Fruit fly (Drosophila melanogaster) whole organism, embryonic: ENCODE measurements around the gene CG9672.

Experiments
- Atf3 ChIP-seq: fragments of 200-800 bp; sonication (Bioruptor generic); optimal IDR thresholded peaks from 3 replicates; lab custom pipeline; 2016; ENCODE audit warnings: missing biosample characterization, missing genetic modification characterization
- CG10267 ChIP-seq: fragments of 200-800 bp; sonication (Bioruptor generic); optimal IDR thresholded peaks from 2 replicates; lab custom pipeline; 2018; ENCODE audit warnings: missing biosample characterization, mild to moderate bottlenecking, missing genetic modification characterization, moderate library complexity
- CG12219 ChIP-seq: fragments of 200-800 bp; sonication (Bioruptor generic); optimal IDR thresholded peaks from 3 replicates; lab custom pipeline; 2018; ENCODE audit warnings: missing biosample characterization, mild to moderate bottlenecking, missing genetic modification characterization
- CG12236 ChIP-seq: fragments of 200-800 bp; sonication (Bioruptor generic); optimal IDR thresholded peaks from 2 replicates; lab custom pipeline; 2016; ENCODE audit warnings: missing biosample characterization, missing genetic modification characterization
- CG12391 ChIP-seq: fragments of 200-800 bp; sonication (Bioruptor generic); optimal IDR thresholded peaks from 3 replicates; lab custom pipeline; 2018; ENCODE audit warnings: missing biosample characterization, mild to moderate bottlenecking, missing genetic modification characterization, moderate library complexity
- CG15696 ChIP-seq: fragments of 200-800 bp; sonication (Bioruptor generic); optimal IDR thresholded peaks from 2 replicates; lab custom pipeline; 2019; ENCODE audit warnings: missing biosample characterization, mild to moderate bottlenecking, missing genetic modification characterization, moderate library complexity
- CG17359 ChIP-seq: fragments of 200-800 bp; sonication (Bioruptor generic); optimal IDR thresholded peaks from 3 replicates; lab custom pipeline; 2018; ENCODE audit warnings: missing biosample characterization, mild to moderate bottlenecking, missing genetic modification characterization, moderate library complexity
- CG2116 ChIP-seq: fragments of 200-800 bp; sonication (Bioruptor generic); optimal IDR thresholded peaks from 3 replicates; lab custom pipeline; 2018; ENCODE audit warnings: missing biosample characterization, mild to moderate bottlenecking, missing genetic modification characterization
- CG2120 ChIP-seq: fragments of 200-800 bp; sonication (Bioruptor generic); optimal IDR thresholded peaks from 3 replicates; lab custom pipeline; 2016; ENCODE audit warnings: missing biosample characterization, missing genetic modification characterization
- CG31365 ChIP-seq: fragments of 200-800 bp; sonication (Bioruptor generic); optimal IDR thresholded peaks from 2 replicates; lab custom pipeline; 2018; ENCODE audit warnings: missing biosample characterization, mild to moderate bottlenecking, missing genetic modification characterization
- CG34376 ChIP-seq: fragments of 200-800 bp; sonication (Bioruptor generic); optimal IDR thresholded peaks from 2 replicates; lab custom pipeline; 2018; ENCODE audit warnings: missing biosample characterization, mild to moderate bottlenecking, missing genetic modification characterization
- CG4404 ChIP-seq: fragments of 200-800 bp; sonication (Bioruptor generic); IDR thresholded peaks from 2 replicates; pipeline ENCODE4 v1.3.6; 2022; ENCODE audit warnings: missing biosample characterization, missing genetic modification characterization
- CG4707 ChIP-seq: fragments of 200-800 bp; sonication (Bioruptor generic); optimal IDR thresholded peaks from 2 replicates; lab custom pipeline; 2018; ENCODE audit warnings: missing biosample characterization, mild to moderate bottlenecking, missing genetic modification characterization, moderate library complexity
- CG5245 ChIP-seq: fragments of 200-800 bp; sonication (Bioruptor generic); optimal IDR thresholded peaks from 3 replicates; lab custom pipeline; 2016; ENCODE audit warnings: missing biosample characterization, missing genetic modification characterization
- CG7839 ChIP-seq: fragments of 200-800 bp; sonication (Bioruptor generic); optimal IDR thresholded peaks from 3 replicates; lab custom pipeline; 2018; ENCODE audit warnings: missing biosample characterization, mild to moderate bottlenecking, missing genetic modification characterization, moderate library complexity
- CG8478 ChIP-seq: fragments of >200 bp; optimal IDR thresholded peaks from 2 replicates; lab custom pipeline; 2018
- CG8765 ChIP-seq: fragments of 200-800 bp; sonication (Bioruptor generic); IDR thresholded peaks from 2 replicates; pipeline ENCODE4 v1.3.6; 2022; ENCODE audit warnings: missing biosample characterization, missing genetic modification characterization
- CHES-1-like ChIP-seq: fragments of 200-800 bp; sonication (Bioruptor generic); optimal IDR thresholded peaks from 2 replicates; lab custom pipeline; 2016; ENCODE audit warnings: missing biosample characterization, missing genetic modification characterization
- Dek ChIP-seq: fragments of 200-800 bp; sonication (Bioruptor generic); optimal IDR thresholded peaks from 3 replicates; lab custom pipeline; 2019; ENCODE audit warnings: missing biosample characterization, mild to moderate bottlenecking, missing genetic modification characterization, moderate library complexity
- Hr39 ChIP-seq: fragments of >200 bp; optimal IDR thresholded peaks from 2 replicates; lab custom pipeline; 2017
- Kr ChIP-seq: fragments of 200-800 bp; sonication (Bioruptor generic); optimal IDR thresholded peaks from 2 replicates; lab custom pipeline; 2017; ENCODE audit warnings: missing biosample characterization, mild to moderate bottlenecking, missing genetic modification characterization
- MTF-1 ChIP-seq: fragments of 200-800 bp; sonication (Bioruptor generic); optimal IDR thresholded peaks from 2 replicates; lab custom pipeline; 2018; ENCODE audit warnings: missing biosample characterization, mild to moderate bottlenecking, missing genetic modification characterization, borderline replicate concordance
- Med ChIP-seq: fragments of 200-800 bp; sonication (Bioruptor generic); peaks from one replicate; lab custom pipeline; 2016; ENCODE audit warnings: missing biosample characterization, missing genetic modification characterization, mild to moderate bottlenecking, inconsistent platforms, moderate library complexity
- PHDP ChIP-seq: fragments of 200-800 bp; sonication (Bioruptor generic); optimal IDR thresholded peaks from 3 replicates; lab custom pipeline; 2018; ENCODE audit warnings: missing biosample characterization, mild to moderate bottlenecking, missing genetic modification characterization, moderate library complexity
- Pdp1 ChIP-seq, 2 experiments: fragments of 200-800 bp; sonication (Bioruptor generic); optimal IDR thresholded peaks; 3 replicates each; lab custom pipeline; 2016; ENCODE audit warnings: missing biosample characterization in 2 of 2, missing genetic modification characterization in 2 of 2, mild to moderate bottlenecking in 1 of 2, moderate library complexity in 1 of 2
- Scr ChIP-seq: fragments of 200-800 bp; sonication (Bioruptor generic); IDR thresholded peaks from 2 replicates; pipeline ENCODE4 v1.3.6; 2022; ENCODE audit warnings: missing biosample characterization, missing genetic modification characterization; ENCODE audit not compliant: partially characterized antibody
- Sox100B ChIP-seq: fragments of 200-800 bp; sonication (Bioruptor generic); optimal IDR thresholded peaks from 3 replicates; lab custom pipeline; 2018; ENCODE audit warnings: missing biosample characterization, mild to moderate bottlenecking, missing genetic modification characterization
- Sry-β ChIP-seq: fragments of 200-800 bp; sonication (Bioruptor generic); optimal IDR thresholded peaks from 2 replicates; lab custom pipeline; 2018; ENCODE audit warnings: missing biosample characterization, mild to moderate bottlenecking, missing genetic modification characterization, moderate library complexity
- aop ChIP-seq: fragments of 200-800 bp; sonication (Bioruptor generic); IDR thresholded peaks from 2 replicates; pipeline ENCODE4 v1.3.6; 2022; ENCODE audit warnings: missing biosample characterization, missing genetic modification characterization
- ap ChIP-seq: fragments of 200-800 bp; sonication (Bioruptor generic); IDR thresholded peaks from 2 replicates; pipeline ENCODE4 v1.3.6; 2022; ENCODE audit warnings: missing biosample characterization, missing genetic modification characterization
- cato ChIP-seq: fragments of 200-800 bp; sonication (Bioruptor generic); optimal IDR thresholded peaks from 2 replicates; lab custom pipeline; 2016; ENCODE audit warnings: missing biosample characterization, missing genetic modification characterization, borderline replicate concordance
- cg ChIP-seq: fragments of 200-800 bp; sonication (Bioruptor generic); optimal IDR thresholded peaks from 3 replicates; lab custom pipeline; 2019; ENCODE audit warnings: missing biosample characterization, mild to moderate bottlenecking, missing genetic modification characterization, moderate library complexity
- gem ChIP-seq: fragments of 200-800 bp; sonication (Bioruptor generic); optimal IDR thresholded peaks from 2 replicates; lab custom pipeline; 2019; ENCODE audit warnings: missing biosample characterization, mild to moderate bottlenecking, missing genetic modification characterization, moderate library complexity
- gsb-n ChIP-seq: fragments of 200-800 bp; sonication (Bioruptor generic); optimal IDR thresholded peaks from 3 replicates; lab custom pipeline; 2018; ENCODE audit warnings: missing biosample characterization, mild to moderate bottlenecking, missing genetic modification characterization
- hb ChIP-seq: fragments of 200-800 bp; sonication (Bioruptor generic); IDR thresholded peaks from 3 replicates; pipeline ENCODE4 v1.3.6; 2022; ENCODE audit warnings: missing biosample characterization, missing genetic modification characterization; ENCODE audit not compliant: partially characterized antibody
- hkb ChIP-seq, 2 experiments: fragments of 200-800 bp in 1 of 2; fragments of >200 bp in 1 of 2; sonication (Bioruptor generic) in 1 of 2; IDR thresholded peaks in 1 of 2; optimal IDR thresholded peaks in 1 of 2; 2 replicates each; pipeline versions ENCODE4 v1.3.6 to Lab custom; 2017 to 2022; ENCODE audit warnings: missing biosample characterization in 1 of 2, missing genetic modification characterization in 1 of 2
- hth ChIP-seq: fragments of >200 bp; optimal IDR thresholded peaks from 2 replicates; lab custom pipeline; 2017; ENCODE audit warnings: inconsistent platforms
- kah ChIP-seq: fragments of 200-800 bp; sonication (Bioruptor generic); optimal IDR thresholded peaks from 2 replicates; lab custom pipeline; 2018; ENCODE audit warnings: missing biosample characterization, mild to moderate bottlenecking, missing genetic modification characterization
- klu ChIP-seq: fragments of 200-800 bp; sonication (Bioruptor generic); IDR thresholded peaks from 2 replicates; pipeline ENCODE4 v1.3.6; 2022; ENCODE audit warnings: missing biosample characterization, missing genetic modification characterization
- nerfin-2 ChIP-seq: fragments of 200-800 bp; sonication (Bioruptor generic); IDR thresholded peaks from 2 replicates; pipeline ENCODE4 v1.3.6; 2022; ENCODE audit warnings: missing biosample characterization, missing genetic modification characterization; ENCODE audit not compliant: partially characterized antibody
- nom ChIP-seq: fragments of 200-800 bp; sonication (Bioruptor generic); optimal IDR thresholded peaks from 2 replicates; lab custom pipeline; 2017; ENCODE audit warnings: missing biosample characterization, missing genetic modification characterization, mild to moderate bottlenecking, moderate library complexity, missing genetic modification reagents
- oc ChIP-seq: fragments of 200-800 bp; sonication (Bioruptor generic); optimal IDR thresholded peaks from 2 replicates; lab custom pipeline; 2018; ENCODE audit warnings: missing biosample characterization, mild to moderate bottlenecking, missing genetic modification characterization, moderate library complexity
- pita ChIP-seq: fragments of 200-800 bp; sonication (Bioruptor generic); optimal IDR thresholded peaks from 2 replicates; lab custom pipeline; 2017; ENCODE audit warnings: missing biosample characterization, mild to moderate bottlenecking, missing genetic modification characterization
- sc ChIP-seq, 3 experiments: fragments of >200 bp in 2 of 3; fragments of 200-800 bp in 1 of 3; sonication (Bioruptor generic) in 1 of 3; optimal IDR thresholded peaks; 2 replicates in 2 of 3; 3 replicates in 1 of 3; lab custom pipeline; 2017; ENCODE audit warnings: mild to moderate bottlenecking in 1 of 3, missing biosample characterization in 1 of 3, missing genetic modification characterization in 1 of 3, missing genetic modification reagents in 1 of 3
- sens ChIP-seq: fragments of 200-800 bp; sonication (Bioruptor generic); peaks from one replicate; lab custom pipeline; 2016; ENCODE audit warnings: missing biosample characterization, missing genetic modification characterization
- sisA ChIP-seq: fragments of 200-800 bp; sonication (Bioruptor generic); IDR thresholded peaks from 2 replicates; pipeline ENCODE4 v1.3.6; 2022; ENCODE audit warnings: missing biosample characterization, missing genetic modification characterization
- stc ChIP-seq: fragments of 200-800 bp; sonication (Bioruptor generic); IDR thresholded peaks from 2 replicates; pipeline ENCODE4 v1.3.6; 2022; ENCODE audit warnings: missing biosample characterization, missing genetic modification characterization
- tio ChIP-seq: fragments of 200-800 bp; sonication (Bioruptor generic); optimal IDR thresholded peaks from 2 replicates; lab custom pipeline; 2017; ENCODE audit warnings: missing biosample characterization, missing genetic modification characterization, inconsistent platforms
- trh ChIP-seq: fragments of 200-800 bp; sonication (Bioruptor generic); optimal IDR thresholded peaks from 2 replicates; lab custom pipeline; 2016; ENCODE audit warnings: missing biosample characterization, missing genetic modification characterization
- usp ChIP-seq: fragments of >200 bp; optimal IDR thresholded peaks from 2 replicates; lab custom pipeline; 2017; ENCODE audit warnings: missing biosample characterization, missing genetic modification characterization

The CG9672 gene

dm6 chrX:16693805-16694387 lies 12.8 kb downstream of the CG9672 start (continued):
- no peak for TF ChIP-seq MTF-1
- TF ChIP-seq CG8478 (lab: Kevin White, UChicago) = no peak
- no peak for TF ChIP-seq nom
- TF ChIP-seq CG8765 (GFP tag; lab: Robert Waterston, UW) = no peak
- TF ChIP-seq CG34376 (GFP tag; lab: Kevin White, UChicago) = no peak
- no peak for TF ChIP-seq nerfin-2
- TF ChIP-seq CG12236 (GFP tag; lab: Kevin White, UChicago) = no peak
- no peak for TF ChIP-seq sisA (GFP tag; lab: Robert Waterston, UW)
- TF ChIP-seq Kr = no peak
- no peak for TF ChIP-seq gem
- no peak for TF ChIP-seq tio (GFP tag; lab: Kevin White, UChicago)
- no peak for TF ChIP-seq klu (GFP tag; lab: Robert Waterston, UW)
- TF ChIP-seq Sox100B (GFP tag; lab: Kevin White, UChicago) = no peak
- TF ChIP-seq CG2120 (GFP tag; lab: Kevin White, UChicago) = no peak
- TF ChIP-seq gsb-n (tag; lab: Kevin White, UChicago) = no peak
- no peak for TF ChIP-seq CG15696 (tag; lab: Kevin White, UChicago)
- no peak for TF ChIP-seq cg
- TF ChIP-seq hb (GFP tag; lab: Robert Waterston, UW) = no peak
- no peak for TF ChIP-seq kah (GFP tag; lab: Kevin White, UChicago)
- TF ChIP-seq aop (GFP tag; lab: Robert Waterston, UW) = no peak
- no peak for TF ChIP-seq Sry-β
- no peak for TF ChIP-seq hth
- TF ChIP-seq Scr (GFP tag; lab: Robert Waterston, UW) = no peak
- no peak for TF ChIP-seq CG12391 (tag; lab: Kevin White, UChicago)
- TF ChIP-seq CG10267 = no peak
- no peak for TF ChIP-seq CG5245 (GFP tag; lab: Kevin White, UChicago)
- TF ChIP-seq CG4707 = no peak
- TF ChIP-seq CG2116 (GFP tag; lab: Kevin White, UChicago) = no peak
- no peak for TF ChIP-seq usp (GFP tag; lab: Kevin White, UChicago)
- TF ChIP-seq sens (GFP tag; lab: Kevin White, UChicago) = peak; percentile 43
- TF ChIP-seq oc = no peak
- TF ChIP-seq CG12219 (GFP tag; lab: Kevin White, UChicago) = no peak
- TF ChIP-seq PHDP (tag; lab: Kevin White, UChicago) = no peak
- no peak for TF ChIP-seq ap (GFP tag; lab: Robert Waterston, UW)
- no peak for TF ChIP-seq cato
- TF ChIP-seq CG4404 (GFP tag; lab: Robert Waterston, UW) = peak; percentile 10; the same call in 1 of the 2 replicates
- TF ChIP-seq hkb (optimal IDR thresholded peaks at IDR 0.05; lab: Kevin White, UChicago) = no peak
- TF ChIP-seq hkb (GFP tag; IDR thresholded peaks at IDR 0.05; lab: Robert Waterston, UW) = no peak
- TF ChIP-seq trh = no peak
- no peak for TF ChIP-seq Pdp1 (GFP tag; optimal IDR thresholded peaks at IDR 0.05; lab: Kevin White, UChicago)
- no peak for TF ChIP-seq pita (GFP tag; lab: Kevin White, UChicago)
- TF ChIP-seq CG17359 (tag; lab: Kevin White, UChicago) = peak; percentile 58
- no peak for TF ChIP-seq stc (GFP tag; lab: Robert Waterston, UW)
- TF ChIP-seq CG7839 (tag; lab: Kevin White, UChicago) = no peak
- TF ChIP-seq Med (GFP tag; lab: Kevin White, UChicago) = peak; percentile 56
- no peak for TF ChIP-seq Dek (tag; lab: Kevin White, UChicago)
- TF ChIP-seq Hr39 (lab: Kevin White, UChicago) = no peak
- no peak for TF ChIP-seq sc (optimal IDR thresholded peaks at IDR 0.05; lab: Kevin White, UChicago)
- no peak for TF ChIP-seq sc (GFP tag; optimal IDR thresholded peaks at IDR 0.05; lab: Kevin White, UChicago)
- no peak for TF ChIP-seq Atf3
- peak; percentile 2 for TF ChIP-seq CG31365 (tag; lab: Kevin White, UChicago)
- no peak for TF ChIP-seq CHES-1-like
